Worm (Caenorhabditis elegans): ENCODE results near the gene try-12.

DNA sequence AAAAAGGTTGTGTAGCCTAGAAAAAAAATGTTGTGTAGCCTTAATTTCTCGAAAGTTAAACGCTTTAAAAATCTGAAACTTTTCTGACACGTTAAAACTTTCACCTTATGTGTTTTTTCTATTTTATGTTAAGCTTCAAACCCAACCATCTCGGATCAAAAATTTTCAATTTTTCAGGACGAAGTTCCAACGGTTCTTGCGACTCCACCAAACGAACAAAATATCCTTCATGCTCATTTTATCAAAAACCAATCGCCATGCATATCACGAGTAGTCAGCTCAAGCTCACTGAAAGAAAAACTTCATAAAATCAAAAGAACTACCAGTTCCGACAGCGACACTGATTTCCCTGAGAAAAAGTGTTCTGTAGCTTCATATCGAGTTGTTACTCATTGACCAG is 12.6 kb upstream of the try-12 start:
- TF ChIP-seq ceh-82 (tag; optimal IDR thresholded peaks at IDR 0.05): no peak
- no peak for TF ChIP-seq unc-62 (GFP tag; optimal IDR thresholded peaks at IDR 0.05)
- no peak for TF ChIP-seq nhr-11 (tag; optimal IDR thresholded peaks at IDR 0.05)
- TF ChIP-seq blmp-1 (tag; optimal IDR thresholded peaks at IDR 0.05): no peak
- TF ChIP-seq dpl-1 (GFP tag; optimal IDR thresholded peaks at IDR 0.05): no peak
- TF ChIP-seq F16B12.6 (tag; optimal IDR thresholded peaks at IDR 0.05): no peak
- no peak for TF ChIP-seq snpc-4 (tag; optimal IDR thresholded peaks at IDR 0.05)
- TF ChIP-seq unc-98 (GFP tag; IDR thresholded peaks at IDR 0.05): no peak
- TF ChIP-seq jun-1 (tag; optimal IDR thresholded peaks at IDR 0.05): no peak
- no peak for TF ChIP-seq lsy-2 (tag; optimal IDR thresholded peaks at IDR 0.05)
- TF ChIP-seq nhr-12 (tag; optimal IDR thresholded peaks at IDR 0.05): no peak
- no peak for TF ChIP-seq nhr-28 (tag; optimal IDR thresholded peaks at IDR 0.05)
- TF ChIP-seq ztf-11 (tag; optimal IDR thresholded peaks at IDR 0.05): no peak
- TF ChIP-seq unc-86 (tag; optimal IDR thresholded peaks at IDR 0.05): no peak
